Fruit fly (Drosophila melanogaster): ENCODE measurements around the gene CG3634.

The CG3634 gene

DNA sequence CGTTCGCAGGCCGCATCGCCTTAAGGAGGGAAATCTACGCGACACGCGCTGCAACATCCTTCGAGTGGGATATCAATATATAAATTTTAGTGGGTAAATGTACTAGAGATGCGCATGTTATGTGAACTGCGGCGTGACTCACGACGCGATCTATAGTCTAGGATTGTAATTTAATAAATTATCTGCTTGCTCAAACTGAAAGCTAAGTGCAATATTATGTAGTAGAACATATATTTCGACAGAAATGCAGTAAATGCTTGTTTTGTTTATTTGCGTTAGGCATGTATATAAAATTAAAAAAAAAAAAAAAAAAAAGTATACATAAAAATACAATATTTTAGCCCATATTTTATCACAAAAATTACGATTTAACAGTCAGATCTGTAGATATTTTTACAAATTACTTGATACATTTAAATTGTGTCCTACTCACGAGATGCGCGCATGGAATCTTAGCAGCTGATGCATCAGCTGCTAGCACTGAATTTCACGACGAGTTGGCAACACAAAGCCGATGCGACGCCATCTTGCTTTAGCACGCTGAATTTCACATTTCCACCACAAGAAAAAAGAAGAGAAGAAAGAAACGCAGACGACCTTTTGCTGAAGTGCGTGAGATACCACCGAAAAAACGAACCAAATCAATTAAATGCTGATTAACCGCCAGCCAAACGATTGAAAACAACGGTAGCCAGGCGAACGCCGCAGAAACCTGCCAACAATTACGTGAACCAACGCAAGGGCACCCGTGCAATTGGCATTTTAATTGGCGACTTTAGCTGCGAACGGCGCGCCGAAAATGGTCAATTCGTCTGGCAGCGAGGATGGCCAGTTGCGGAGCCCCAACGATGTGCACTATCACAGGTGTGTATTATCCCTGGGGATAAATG, 37.8 kb downstream of the CG3634 start, which contains the start of the genes CG4042 and Pitslre (continued):
- TF ChIP-seq CG3032 (tag; optimal IDR thresholded peaks at IDR 0.05) (peak; percentile 47), fd85E (GFP tag; optimal IDR thresholded peaks at IDR 0.05) (no peak), CG11902 (GFP tag; optimal IDR thresholded peaks at IDR 0.05) (peak; percentile 24), CG3919 (GFP tag; optimal IDR thresholded peaks at IDR 0.05) (peak; percentile 66), CG10669 (GFP tag; optimal IDR thresholded peaks at IDR 0.05) (no peak), Ets96B (tag; optimal IDR thresholded peaks at IDR 0.05) (peak; percentile 17), Smox (GFP tag; optimal IDR thresholded peaks at IDR 0.05) (peak; percentile 51), Eip93F (GFP tag; optimal IDR thresholded peaks at IDR 0.05) (no peak), achi (GFP tag; optimal IDR thresholded peaks at IDR 0.05) (peak; percentile 59), Gug (GFP tag; IDR thresholded peaks at IDR 0.05) (0 out of 2 replicates have a peak, but pooled peaks have one; percentile 17), CG34406 (GFP tag; optimal IDR thresholded peaks at IDR 0.05) (peak; percentile 57), CG9139 (GFP tag; optimal IDR thresholded peaks at IDR 0.05) (no peak), CG15336 (GFP tag; IDR thresholded peaks at IDR 0.05) (no peak), acj6 (GFP tag; optimal IDR thresholded peaks at IDR 0.05) (peak; percentile 66), CG8119 (GFP tag; IDR thresholded peaks at IDR 0.05) (no peak), CG32006 (GFP tag; optimal IDR thresholded peaks at IDR 0.05) (peak; percentile 29), OdsH (GFP tag; optimal IDR thresholded peaks at IDR 0.05) (peak; percentile 60), net (GFP tag; optimal IDR thresholded peaks at IDR 0.05) (peak; percentile 15)

dm6 chr3L:20769350-20769749, 39.7 kb downstream of the CG3634 start, which contains the start of the genes CG4074 and CG4186:
Gene CG4074 (minus strand): TSS chr3L:20769500.
Gene CG4186 (plus strand): TSS chr3L:20769586.
- TF ChIP-seq Eip78C (GFP tag): peak; percentile 51
- TF ChIP-seq vri (GFP tag; optimal IDR thresholded peaks at IDR 0.05): peak; percentile 27
- no peak for TF ChIP-seq Smox (GFP tag; optimal IDR thresholded peaks at IDR 0.05)
- TF ChIP-seq fkh (GFP tag; optimal IDR thresholded peaks at IDR 0.05): peak; percentile 45
- TF ChIP-seq CG6792 (GFP tag; optimal IDR thresholded peaks at IDR 0.05): no peak

DNA sequence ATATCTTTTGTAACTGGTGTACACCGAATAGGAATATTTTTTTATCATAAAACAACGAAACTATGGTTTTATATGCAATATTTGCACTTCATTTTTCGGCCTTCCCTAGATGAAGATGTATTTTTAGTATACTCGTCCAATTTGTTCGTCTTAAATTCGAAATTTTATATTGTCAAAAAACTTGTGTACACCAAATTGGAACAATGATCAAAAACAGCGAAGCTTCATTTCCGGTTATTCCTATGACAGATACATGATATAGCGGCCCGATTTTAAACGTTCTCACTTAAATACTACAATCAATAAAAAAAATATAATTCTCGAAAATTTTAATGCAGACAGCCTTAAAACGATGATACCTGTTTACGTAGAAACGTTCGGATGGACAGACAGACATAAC, 41.8 kb downstream of the CG3634 start:
- TF ChIP-seq ss (GFP tag; optimal IDR thresholded peaks at IDR 0.05) (no peak), lz (GFP tag; optimal IDR thresholded peaks at IDR 0.05) (no peak), Gug (GFP tag; IDR thresholded peaks at IDR 0.05) (no peak), Eip78C (GFP tag) (no peak), Hr4 (GFP tag; optimal IDR thresholded peaks at IDR 0.05) (no peak), CG34406 (GFP tag; optimal IDR thresholded peaks at IDR 0.05) (no peak), Sox14 (GFP tag; optimal IDR thresholded peaks at IDR 0.05) (no peak), CG6163 (GFP tag; IDR thresholded peaks at IDR 0.05) (no peak), Lpt (GFP tag; optimal IDR thresholded peaks at IDR 0.05) (no peak), net (GFP tag; optimal IDR thresholded peaks at IDR 0.05) (no peak), acj6 (GFP tag; optimal IDR thresholded peaks at IDR 0.05) (no peak), Eip75B (GFP tag; optimal IDR thresholded peaks at IDR 0.05) (no peak), CG4318 (GFP tag; optimal IDR thresholded peaks at IDR 0.05) (no peak), CG8119 (GFP tag; IDR thresholded peaks at IDR 0.05) (no peak), Met (GFP tag; optimal IDR thresholded peaks at IDR 0.05) (no peak), Ets21C (GFP tag; optimal IDR thresholded peaks at IDR 0.05) (no peak), cyc (GFP tag; optimal IDR thresholded peaks at IDR 0.05) (no peak), CG9139 (GFP tag; optimal IDR thresholded peaks at IDR 0.05) (no peak), Sox15 (GFP tag; optimal IDR thresholded peaks at IDR 0.05) (no peak)

DNA sequence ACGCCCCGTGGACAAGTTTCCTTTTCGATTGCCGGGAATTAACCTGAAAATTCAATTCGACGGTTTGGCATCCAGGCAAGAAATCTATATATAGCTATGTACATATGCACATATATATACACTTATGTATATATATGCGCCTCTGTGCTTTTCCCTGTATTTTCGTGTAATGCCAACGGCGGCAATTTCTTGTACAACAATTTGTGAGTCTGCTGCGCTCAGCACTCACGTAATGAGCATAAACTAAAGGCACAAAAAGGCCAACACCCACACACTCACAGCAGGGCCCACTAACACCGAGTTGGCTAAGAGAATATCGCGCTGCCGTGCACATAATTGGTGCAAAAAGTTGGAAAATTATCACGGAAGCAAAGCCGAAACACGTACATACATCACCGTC, 47.6 kb downstream of the CG3634 start:
- TF ChIP-seq salr (GFP tag; optimal IDR thresholded peaks at IDR 0.05): no peak
- no peak for TF ChIP-seq Ets21C (GFP tag; optimal IDR thresholded peaks at IDR 0.05)
- TF ChIP-seq Hr38 (GFP tag; optimal IDR thresholded peaks at IDR 0.05): no peak
- no peak for TF ChIP-seq dsx (GFP tag; optimal IDR thresholded peaks at IDR 0.05; ENCODE audit: poor library complexity, severe bottlenecking)
- no peak for TF ChIP-seq Hr4 (GFP tag; optimal IDR thresholded peaks at IDR 0.05)
- TF ChIP-seq Ets96B (tag; optimal IDR thresholded peaks at IDR 0.05): no peak
- no peak for TF ChIP-seq Gug (GFP tag; IDR thresholded peaks at IDR 0.05)
- no peak for TF ChIP-seq CG6163 (GFP tag; IDR thresholded peaks at IDR 0.05)
- no peak for TF ChIP-seq Sox14 (GFP tag; optimal IDR thresholded peaks at IDR 0.05)
- no peak for TF ChIP-seq CG31627 (GFP tag; optimal IDR thresholded peaks at IDR 0.05)
- TF ChIP-seq fd59A (GFP tag; optimal IDR thresholded peaks at IDR 0.05): no peak
- TF ChIP-seq vri (GFP tag; optimal IDR thresholded peaks at IDR 0.05): no peak
